Fruit fly (Drosophila melanogaster): ENCODE data around the gene CG16964.
A peak's percentile ranks its signal among the peaks of the same experiment; 100 is the strongest.

The CG16964 gene

dm6 chr2L:11955839-11956238 is 8.1 kb downstream of the CG16964 start:
- no peak for TF ChIP-seq cnc (optimal IDR thresholded peaks at IDR 0.05)
- no peak for TF ChIP-seq CG5204 (GFP tag; optimal IDR thresholded peaks at IDR 0.05)
- no peak for TF ChIP-seq Mnt (GFP tag; optimal IDR thresholded peaks at IDR 0.05)
- TF ChIP-seq pad (GFP tag; optimal IDR thresholded peaks at IDR 0.05): no peak
- TF ChIP-seq ovo (GFP tag; optimal IDR thresholded peaks at IDR 0.05): no peak
- TF ChIP-seq CG33017 (tag; optimal IDR thresholded peaks at IDR 0.05): no peak
- TF ChIP-seq Clk (GFP tag; optimal IDR thresholded peaks at IDR 0.05): no peak
- no peak for TF ChIP-seq bab1 (GFP tag; optimal IDR thresholded peaks at IDR 0.05)
- no peak for TF ChIP-seq CG12768 (GFP tag; optimal IDR thresholded peaks at IDR 0.05)
- TF ChIP-seq CG11617 (GFP tag; optimal IDR thresholded peaks at IDR 0.05): no peak
- TF ChIP-seq cic (GFP tag; optimal IDR thresholded peaks at IDR 0.05): no peak
- TF ChIP-seq CG14711 (tag; optimal IDR thresholded peaks at IDR 0.05): no peak
- no peak for TF ChIP-seq CG1620 (GFP tag; optimal IDR thresholded peaks at IDR 0.05)
- TF ChIP-seq Hr96 (GFP tag; optimal IDR thresholded peaks at IDR 0.05): no peak
- no peak for TF ChIP-seq tj (GFP tag; optimal IDR thresholded peaks at IDR 0.05)
- TF ChIP-seq Crg-1 (GFP tag; optimal IDR thresholded peaks at IDR 0.05): no peak
- no peak for TF ChIP-seq CG7045 (GFP tag; optimal IDR thresholded peaks at IDR 0.05)
- no peak for TF ChIP-seq CG7101 (tag; optimal IDR thresholded peaks at IDR 0.05)
- TF ChIP-seq kay (GFP tag; ENCODE audit: borderline replicate concordance): no peak

DNA sequence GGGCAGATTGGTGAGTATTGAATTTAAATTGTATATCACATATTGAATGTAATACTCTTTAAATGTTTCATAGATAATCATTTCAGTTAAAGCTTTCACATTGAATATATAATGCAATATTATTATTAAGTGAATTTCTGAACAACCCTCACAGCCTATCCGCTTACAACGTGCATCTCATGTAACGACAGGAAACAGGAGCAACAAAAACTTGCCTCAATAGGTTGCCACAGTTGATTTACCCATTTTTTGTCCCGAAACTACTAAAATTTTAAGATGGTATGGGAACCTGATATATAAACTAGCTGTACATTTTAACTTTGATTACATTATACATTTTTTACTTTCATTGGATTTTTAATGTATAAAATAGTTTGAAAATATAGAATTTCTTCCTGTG is 11.0 kb downstream of the CG16964 start:
- TF ChIP-seq bab1 (GFP tag; optimal IDR thresholded peaks at IDR 0.05) (no peak), cic (GFP tag; optimal IDR thresholded peaks at IDR 0.05) (no peak), kay (GFP tag; ENCODE audit: borderline replicate concordance) (no peak)

DNA sequence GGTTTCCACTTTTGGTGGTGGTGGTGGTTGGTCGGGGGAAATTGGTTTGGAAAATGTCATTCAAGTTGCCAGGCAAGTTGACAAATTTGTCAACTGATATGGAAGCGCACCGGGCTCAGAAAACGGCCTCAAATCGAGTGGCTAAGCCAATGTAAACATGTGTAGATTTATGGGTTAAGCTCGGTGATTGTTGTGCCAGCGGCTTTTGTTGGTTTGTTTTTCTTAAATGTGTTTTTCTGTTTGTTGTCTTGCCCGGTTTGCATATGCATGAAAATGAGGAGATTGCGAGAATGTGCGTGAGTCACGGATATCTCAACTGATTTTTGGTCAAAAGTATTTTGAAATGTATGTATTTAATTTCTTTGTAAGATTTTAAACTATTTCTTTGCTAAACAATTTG is 13.2 kb downstream of the CG16964 start:
- TF ChIP-seq bab1 (GFP tag; optimal IDR thresholded peaks at IDR 0.05) (no peak), ovo (GFP tag; optimal IDR thresholded peaks at IDR 0.05) (no peak), cnc (optimal IDR thresholded peaks at IDR 0.05) (no peak), tj (GFP tag; optimal IDR thresholded peaks at IDR 0.05) (no peak), Crg-1 (GFP tag; optimal IDR thresholded peaks at IDR 0.05) (no peak), toe (GFP tag; optimal IDR thresholded peaks at IDR 0.05) (no peak), cic (GFP tag; optimal IDR thresholded peaks at IDR 0.05) (no peak), CG11617 (GFP tag; optimal IDR thresholded peaks at IDR 0.05) (no peak), CG12768 (GFP tag; optimal IDR thresholded peaks at IDR 0.05) (no peak), pad (GFP tag; optimal IDR thresholded peaks at IDR 0.05) (no peak), kay (GFP tag; ENCODE audit: borderline replicate concordance) (no peak), CG7101 (tag; optimal IDR thresholded peaks at IDR 0.05) (no peak), CG7045 (GFP tag; optimal IDR thresholded peaks at IDR 0.05) (no peak), CG1620 (GFP tag; optimal IDR thresholded peaks at IDR 0.05) (no peak), Hr96 (GFP tag; optimal IDR thresholded peaks at IDR 0.05) (no peak), Mnt (GFP tag; optimal IDR thresholded peaks at IDR 0.05) (no peak), CG5204 (GFP tag; optimal IDR thresholded peaks at IDR 0.05) (no peak)

DNA sequence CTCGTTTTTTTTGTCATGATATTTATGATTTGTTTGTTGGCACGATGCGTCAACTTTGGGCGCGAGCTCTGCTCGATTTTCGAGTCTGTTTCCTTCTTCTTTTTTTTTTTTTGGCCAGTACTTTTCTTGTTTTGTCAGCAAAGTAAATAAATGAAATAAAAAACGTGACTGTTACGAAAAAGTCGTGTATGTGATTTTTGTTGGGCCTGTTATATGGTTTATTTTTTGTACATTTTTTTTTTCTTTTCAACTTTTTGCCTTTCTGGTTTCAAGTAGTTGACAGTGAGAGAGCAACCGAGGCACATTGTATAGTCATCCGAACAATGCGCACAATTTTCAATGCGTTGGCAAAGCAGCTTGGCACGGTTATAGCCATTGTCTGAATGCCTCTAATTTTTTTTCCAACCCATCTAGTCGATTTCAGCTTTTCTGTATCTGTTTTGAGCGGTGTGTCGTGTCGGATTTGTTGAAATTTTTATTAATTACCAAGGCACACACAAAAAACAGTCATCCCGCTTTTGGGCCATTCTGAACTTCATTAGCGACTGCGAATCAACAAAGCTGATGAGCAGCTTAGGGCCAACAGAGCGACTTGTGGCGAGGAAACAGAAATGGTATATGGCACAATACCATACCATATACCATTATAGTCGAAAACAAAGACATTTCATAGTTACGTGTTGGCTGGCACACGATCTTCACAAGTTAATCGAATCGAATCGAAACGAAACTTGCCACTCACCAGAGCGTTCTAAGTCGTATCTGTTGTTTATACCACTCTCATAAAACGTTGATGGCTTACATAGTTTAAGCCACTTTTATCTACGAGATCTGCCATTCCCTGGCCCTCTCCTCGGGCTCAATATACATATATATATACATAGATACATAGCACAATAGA is 15.9 kb downstream of the CG16964 start:
- no peak for TF ChIP-seq Crg-1 (GFP tag; optimal IDR thresholded peaks at IDR 0.05)
- TF ChIP-seq tj (GFP tag; optimal IDR thresholded peaks at IDR 0.05): peak; percentile 82
- no peak for TF ChIP-seq Mnt (GFP tag; optimal IDR thresholded peaks at IDR 0.05)
- TF ChIP-seq Clk (GFP tag; optimal IDR thresholded peaks at IDR 0.05): no peak
- TF ChIP-seq kay (GFP tag; ENCODE audit: borderline replicate concordance): peak; percentile 31
- TF ChIP-seq CG7101 (tag; optimal IDR thresholded peaks at IDR 0.05): no peak
- no peak for TF ChIP-seq CG33017 (tag; optimal IDR thresholded peaks at IDR 0.05)
- TF ChIP-seq cic (GFP tag; optimal IDR thresholded peaks at IDR 0.05): no peak
- TF ChIP-seq CG5204 (GFP tag; optimal IDR thresholded peaks at IDR 0.05): no peak
- no peak for TF ChIP-seq Hr96 (GFP tag; optimal IDR thresholded peaks at IDR 0.05)

DNA sequence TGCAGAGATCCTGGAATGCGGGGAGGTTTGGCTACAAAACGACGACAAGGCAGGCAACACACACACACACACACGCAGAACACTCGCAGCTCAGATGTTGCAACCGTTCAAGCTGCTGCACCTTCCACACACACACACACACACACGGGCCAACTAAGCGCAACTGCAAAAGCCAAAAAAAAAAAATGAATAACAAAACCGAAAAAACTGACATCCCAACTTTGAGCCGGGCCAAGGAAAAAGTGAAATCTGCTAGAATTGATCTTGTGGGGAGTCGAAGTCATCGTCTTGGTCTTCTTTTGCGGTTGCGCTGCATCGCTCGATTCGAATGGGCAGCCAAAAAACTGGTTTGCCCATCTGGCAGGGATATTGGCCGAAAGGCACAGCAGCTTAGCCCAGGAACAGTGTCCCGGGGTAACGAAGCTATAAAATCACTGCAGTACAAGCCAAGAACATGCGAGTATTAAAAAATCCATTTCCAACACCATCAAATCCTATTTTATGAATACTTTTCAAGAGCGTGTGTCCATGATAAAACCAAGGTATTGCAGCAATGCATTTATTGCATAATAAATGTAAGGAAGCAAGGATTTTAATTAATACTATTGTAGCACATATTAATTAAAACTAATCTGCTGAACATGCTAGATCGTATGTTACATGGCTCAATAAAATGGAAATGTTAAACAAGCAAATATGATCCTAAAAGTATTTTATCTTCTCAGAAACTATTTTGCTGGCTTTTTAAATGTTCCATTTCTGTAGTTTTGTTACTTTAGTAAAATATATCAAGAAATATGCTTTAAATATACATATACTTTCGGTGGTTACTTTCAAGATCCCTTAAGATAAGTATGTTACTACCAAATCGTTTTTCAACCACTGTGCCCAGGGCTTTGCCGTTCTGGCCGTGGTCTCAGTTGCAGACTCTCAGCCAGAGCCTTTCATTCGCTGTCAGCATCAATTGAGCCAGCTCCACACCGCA is 18.2 kb downstream of the CG16964 start:
- no peak for TF ChIP-seq Clk (GFP tag; optimal IDR thresholded peaks at IDR 0.05)
- TF ChIP-seq Crg-1 (GFP tag; optimal IDR thresholded peaks at IDR 0.05): no peak
- no peak for TF ChIP-seq CG11617 (GFP tag; optimal IDR thresholded peaks at IDR 0.05)
- TF ChIP-seq cnc (optimal IDR thresholded peaks at IDR 0.05): no peak
- no peak for TF ChIP-seq CG7101 (tag; optimal IDR thresholded peaks at IDR 0.05)
- TF ChIP-seq toe (GFP tag; optimal IDR thresholded peaks at IDR 0.05): no peak
- no peak for TF ChIP-seq pad (GFP tag; optimal IDR thresholded peaks at IDR 0.05)
- TF ChIP-seq tj (GFP tag; optimal IDR thresholded peaks at IDR 0.05): no peak
- TF ChIP-seq Hr96 (GFP tag; optimal IDR thresholded peaks at IDR 0.05): no peak
- no peak for TF ChIP-seq Mnt (GFP tag; optimal IDR thresholded peaks at IDR 0.05)
- no peak for TF ChIP-seq CG33017 (tag; optimal IDR thresholded peaks at IDR 0.05)
- no peak for TF ChIP-seq CG14711 (tag; optimal IDR thresholded peaks at IDR 0.05)
- no peak for TF ChIP-seq CG7045 (GFP tag; optimal IDR thresholded peaks at IDR 0.05)

Measured in whole organism, adult.